Worm (Caenorhabditis elegans) whole organism, L3 larva: ENCODE results near the gene somi-1.

Experiments used
- ceh-16 ChIP-seq: sonication (generic microtip); optimal IDR thresholded peaks from 2 replicates; lab custom pipeline; 2017; ENCODE audit warnings: missing biosample characterization, missing genetic modification characterization
- nhr-77 ChIP-seq: fragments of 150-350 bp; optimal IDR thresholded peaks from 2 replicates; lab custom pipeline; 2014; ENCODE audit warnings: missing biosample characterization, missing genetic modification characterization
- tbx-2 ChIP-seq: sonication (generic microtip); optimal IDR thresholded peaks from 2 replicates; lab custom pipeline; 2016; ENCODE audit warnings: mild to moderate bottlenecking, missing genetic modification characterization, missing compliant biosample characterization

ce11 chrV:13370265-13370664 lies 20.9 kb downstream of the somi-1 start:
- no peak for TF ChIP-seq ceh-16
- TF ChIP-seq nhr-77 (tag; lab: Kevin White, UChicago), result no peak
- no peak for TF ChIP-seq tbx-2 (tag; lab: Kevin White, UChicago)
